ENCODE assay signal across 2 worm cellular contexts in the genomic region with DNA sequence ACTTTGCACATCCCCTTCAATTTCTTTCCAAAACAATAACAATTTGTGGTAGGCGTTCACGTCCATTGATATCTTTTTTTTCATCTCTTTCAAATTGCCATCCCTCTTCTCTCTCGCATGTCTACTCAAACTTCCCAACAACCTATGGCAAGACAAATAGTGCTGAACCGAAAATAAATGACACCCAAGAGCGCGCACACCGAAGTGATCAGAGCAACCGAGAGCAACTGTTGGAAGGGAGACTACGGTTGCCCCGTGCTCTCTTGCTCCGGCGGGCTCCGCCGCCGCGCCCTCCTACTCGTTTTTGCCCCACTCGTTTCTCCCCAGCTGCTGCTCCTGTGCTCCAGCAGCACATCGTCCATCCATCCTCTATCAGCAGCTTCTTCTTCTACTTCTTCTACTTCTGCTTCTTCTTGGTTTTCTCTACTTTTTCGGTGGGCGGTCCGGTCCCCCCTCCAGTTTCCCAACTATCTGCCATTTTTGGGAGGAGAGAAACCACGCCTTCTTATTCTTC.
TF ChIP-seq lines count a peak whose summit lies in the region.

No protein-coding gene starts in this region.

TF ChIP-seq in whole organism, L1 larva, 84 proteins besides CTCF, POLR2A, EP300 and RAD21 (continued from another document):
- TF ChIP-seq snu-23 (GFP tag; optimal IDR thresholded peaks at IDR 0.05; lab: Kevin White, UChicago) (peak; percentile 20), ceh-90 (tag; optimal IDR thresholded peaks at IDR 0.05; lab: Kevin White, UChicago) (no peak), hlh-4 (tag; optimal IDR thresholded peaks at IDR 0.05; lab: Kevin White, UChicago) (no peak), ceh-88 (GFP tag; IDR thresholded peaks at IDR 0.05; lab: Robert Waterston, UW) (no peak), ceh-82 (tag; optimal IDR thresholded peaks at IDR 0.05; lab: Kevin White, UChicago) (peak in 1 of 3 experiments; percentile 15), nhr-71 (tag; optimal IDR thresholded peaks at IDR 0.05; lab: Kevin White, UChicago) (peak; percentile 53), dsc-1 (tag; optimal IDR thresholded peaks at IDR 0.05; lab: Kevin White, UChicago) (peak; percentile 39), mef-2 (tag; optimal IDR thresholded peaks at IDR 0.05; lab: Kevin White, UChicago) (peak; percentile 11), rnt-1 (tag; optimal IDR thresholded peaks at IDR 0.05; lab: Kevin White, UChicago) (peak; percentile 48), pag-3 (tag; optimal IDR thresholded peaks at IDR 0.05; lab: Kevin White, UChicago; ENCODE audit: borderline replicate concordance, insufficient read depth) (no peak), swsn-7 (tag; optimal IDR thresholded peaks at IDR 0.05; lab: Kevin White, UChicago) (no peak), grh-1 (GFP tag; IDR thresholded peaks at IDR 0.05; lab: Robert Waterston, UW) (no peak)

TF ChIP-seq in whole organism, L4 larva, 104 proteins besides CTCF, POLR2A, EP300 and RAD21 (continued from another document):
- TF ChIP-seq hif-1 (tag; optimal IDR thresholded peaks at IDR 0.05; lab: Kevin White, UChicago) = peak in 1 of 2 experiments; percentile 18
- TF ChIP-seq daf-8 (GFP tag; IDR thresholded peaks at IDR 0.05; lab: Robert Waterston, UW) = no peak
- TF ChIP-seq T26A8.4 (GFP tag; IDR thresholded peaks at IDR 0.05; lab: Robert Waterston, UW) = no peak
- peak; percentile 53 for TF ChIP-seq hlh-11 (tag; optimal IDR thresholded peaks at IDR 0.05; lab: Kevin White, UChicago)
- TF ChIP-seq daf-19 (GFP tag; conservative IDR thresholded peaks at IDR 0.05; lab: Robert Waterston, UW) = no peak
- peak; percentile 94 for TF ChIP-seq set-16 (GFP tag; IDR thresholded peaks at IDR 0.05; lab: Robert Waterston, UW)
- TF ChIP-seq fkh-10 (GFP tag; optimal IDR thresholded peaks at IDR 0.05; lab: Kevin White, UChicago) = no peak
- TF ChIP-seq daf-12 (tag; optimal IDR thresholded peaks at IDR 0.05; lab: Kevin White, UChicago) = no peak
- no peak for TF ChIP-seq mxl-3 (GFP tag; optimal IDR thresholded peaks at IDR 0.05; lab: Kevin White, UChicago)
- TF ChIP-seq dmd-6 (GFP tag; IDR thresholded peaks at IDR 0.05; lab: Robert Waterston, UW) = no peak
- peak; percentile 68 for TF ChIP-seq aha-1 (tag; lab: Kevin White, UChicago)
- peak in 1 of 2 experiments; percentile 33 for TF ChIP-seq daf-16 (GFP tag; optimal IDR thresholded peaks at IDR 0.05; lab: Kevin White, UChicago)
- no peak for TF ChIP-seq daf-16 (tag; optimal IDR thresholded peaks at IDR 0.05; lab: Kevin White, UChicago)
- TF ChIP-seq lin-39 (tag; optimal IDR thresholded peaks at IDR 0.05; lab: Kevin White, UChicago) = no peak
- TF ChIP-seq lin-38 (GFP tag; IDR thresholded peaks at IDR 0.05; lab: Robert Waterston, UW) = no peak
- no peak for TF ChIP-seq lin-1 (GFP tag; IDR thresholded peaks at IDR 0.05; lab: Robert Waterston, UW)
